Fruit fly (Drosophila melanogaster): ENCODE measurements around the gene P5CS.

DNA sequence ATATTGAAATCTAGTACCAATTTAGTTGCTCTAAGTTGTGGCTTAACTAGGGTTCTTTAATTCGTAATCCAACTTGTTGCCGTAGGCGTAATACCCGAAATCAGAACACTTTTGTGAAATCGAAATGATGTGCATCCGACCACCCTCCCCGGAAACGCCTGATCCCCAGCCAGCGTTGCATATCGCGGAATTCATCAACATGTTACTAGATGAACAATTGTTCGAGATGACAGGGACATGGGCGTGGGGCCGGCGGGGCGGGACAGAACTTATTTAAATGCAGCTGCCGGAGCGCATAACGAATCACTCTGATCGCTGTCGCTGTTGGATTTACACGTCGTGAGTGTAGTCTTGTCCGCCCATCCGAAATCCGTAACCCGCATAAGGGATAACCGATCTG lies 13.1 kb downstream of the P5CS start, which contains the start of gene Act79B:
- TF ChIP-seq Hr78 (GFP tag; optimal IDR thresholded peaks at IDR 0.05), result no peak
- TF ChIP-seq N (GFP tag; optimal IDR thresholded peaks at IDR 0.05), result no peak
- TF ChIP-seq Myc (optimal IDR thresholded peaks at IDR 0.05), result no peak
- no peak for TF ChIP-seq Abd-B (GFP tag; optimal IDR thresholded peaks at IDR 0.05)
- TF ChIP-seq rgr (GFP tag; optimal IDR thresholded peaks at IDR 0.05), result no peak
- TF ChIP-seq psq (GFP tag; optimal IDR thresholded peaks at IDR 0.05), result no peak
- TF ChIP-seq lola (GFP tag; optimal IDR thresholded peaks at IDR 0.05), result no peak
- no peak for TF ChIP-seq HLH106 (tag; optimal IDR thresholded peaks at IDR 0.05)
